Worm (Caenorhabditis elegans) whole organism, mixed stage, embryonic: ENCODE measurements around the gene Y51H7C.8.
A peak's percentile ranks its signal among the peaks of the same experiment; 100 is the strongest.

Experiments used
- bed-3 ChIP-seq: fragments of 200-800 bp; sonication (Bioruptor generic); optimal IDR thresholded peaks from 3 replicates; lab custom pipeline; 2018; ENCODE audit warnings: mild to moderate bottlenecking, missing genetic modification characterization, moderate library complexity, missing compliant biosample characterization
- blmp-1 ChIP-seq: fragments of 150-350 bp; optimal IDR thresholded peaks from 2 replicates; lab custom pipeline; 2014; ENCODE audit warnings: missing biosample characterization, missing genetic modification characterization
- ceh-39 ChIP-seq: fragments of 150-350 bp; optimal IDR thresholded peaks from 2 replicates; lab custom pipeline; 2014; ENCODE audit warnings: missing biosample characterization, missing genetic modification characterization
- ceh-43 ChIP-seq: fragments of 200-800 bp; sonication (Bioruptor generic); optimal IDR thresholded peaks from 2 replicates; lab custom pipeline; 2018; ENCODE audit warnings: mild to moderate bottlenecking, missing genetic modification characterization, moderate library complexity, missing compliant biosample characterization
- ceh-83 ChIP-seq: fragments of 200-800 bp; sonication (Bioruptor generic); optimal IDR thresholded peaks from 2 replicates; lab custom pipeline; 2018; ENCODE audit warnings: mild to moderate bottlenecking, missing genetic modification characterization, missing compliant biosample characterization
- ces-1 ChIP-seq: fragments of 150-350 bp; optimal IDR thresholded peaks from 2 replicates; lab custom pipeline; 2014; ENCODE audit warnings: missing biosample characterization, missing genetic modification reagents, missing genetic modification characterization
- cnd-1 ChIP-seq: fragments of 200-800 bp; sonication (Bioruptor generic); optimal IDR thresholded peaks from 2 replicates; lab custom pipeline; 2018; ENCODE audit warnings: mild to moderate bottlenecking, missing genetic modification characterization, missing compliant biosample characterization
- drap-1 ChIP-seq: fragments of 200-800 bp; sonication (Bioruptor generic); optimal IDR thresholded peaks from 3 replicates; lab custom pipeline; 2018; ENCODE audit warnings: mild to moderate bottlenecking, missing genetic modification characterization, missing compliant biosample characterization
- elt-1 ChIP-seq: sonication (generic microtip); optimal IDR thresholded peaks from 2 replicates; lab custom pipeline; 2017; ENCODE audit warnings: missing genetic modification characterization, mild to moderate bottlenecking, missing compliant biosample characterization, antibody characterized with exemption, moderate library complexity, borderline replicate concordance; ENCODE audit not compliant: insufficient read depth
- elt-3 ChIP-seq: fragments of 150-350 bp; optimal IDR thresholded peaks from 2 replicates; lab custom pipeline; 2014; ENCODE audit warnings: missing biosample characterization, missing genetic modification characterization
- flh-1 ChIP-seq: fragments of 200-800 bp; sonication (Bioruptor generic); optimal IDR thresholded peaks from 2 replicates; lab custom pipeline; 2018; ENCODE audit warnings: mild to moderate bottlenecking, missing genetic modification characterization, moderate library complexity, missing compliant biosample characterization
- ham-2 ChIP-seq: fragments of 200-800 bp; sonication (Bioruptor generic); optimal IDR thresholded peaks from 2 replicates; lab custom pipeline; 2018; ENCODE audit warnings: mild to moderate bottlenecking, missing genetic modification characterization, missing compliant biosample characterization
- hlh-1 ChIP-seq: fragments of 150-350 bp; optimal IDR thresholded peaks from 2 replicates; lab custom pipeline; 2014; ENCODE audit warnings: missing biosample characterization, missing genetic modification reagents, missing genetic modification characterization
- lin-13 ChIP-seq: fragments of 150-350 bp; optimal IDR thresholded peaks from 2 replicates; lab custom pipeline; 2014; ENCODE audit warnings: missing biosample characterization, missing genetic modification characterization
- lin-32 ChIP-seq: fragments of 200-800 bp; sonication (Bioruptor generic); optimal IDR thresholded peaks from 2 replicates; lab custom pipeline; 2018; ENCODE audit warnings: mild to moderate bottlenecking, missing genetic modification characterization, missing compliant biosample characterization
- lsy-2 ChIP-seq: fragments of 150-350 bp; optimal IDR thresholded peaks from 2 replicates; lab custom pipeline; 2014; ENCODE audit warnings: missing biosample characterization, missing genetic modification characterization
- mab-5 ChIP-seq: fragments of 150-350 bp; optimal IDR thresholded peaks from 2 replicates; lab custom pipeline; 2014; ENCODE audit warnings: missing biosample characterization, missing genetic modification characterization
- mep-1 ChIP-seq: fragments of 150-350 bp; optimal IDR thresholded peaks from 2 replicates; lab custom pipeline; 2017; ENCODE audit warnings: missing biosample characterization, missing genetic modification reagents, missing genetic modification characterization, inconsistent platforms
- nhr-12 ChIP-seq: fragments of 150-350 bp; optimal IDR thresholded peaks from 2 replicates; lab custom pipeline; 2014; ENCODE audit warnings: missing biosample characterization, missing genetic modification characterization
- nhr-2 ChIP-seq: fragments of 150-350 bp; optimal IDR thresholded peaks from 2 replicates; lab custom pipeline; 2014; ENCODE audit warnings: missing biosample characterization, missing genetic modification characterization
- nhr-237 ChIP-seq: fragments of 150-350 bp; optimal IDR thresholded peaks from 2 replicates; lab custom pipeline; 2014; ENCODE audit warnings: missing biosample characterization, missing genetic modification characterization
- nhr-28 ChIP-seq: fragments of 150-350 bp; optimal IDR thresholded peaks from 2 replicates; lab custom pipeline; 2014; ENCODE audit warnings: missing biosample characterization, missing genetic modification characterization
- nhr-76 ChIP-seq: sonication (generic microtip); optimal IDR thresholded peaks from 2 replicates; lab custom pipeline; 2017; ENCODE audit warnings: missing biosample characterization, missing genetic modification characterization
- sem-2 ChIP-seq: fragments of 200-800 bp; sonication (Bioruptor generic); optimal IDR thresholded peaks from 2 replicates; lab custom pipeline; 2018; ENCODE audit warnings: mild to moderate bottlenecking, missing genetic modification characterization, missing compliant biosample characterization
- snpc-4 ChIP-seq: fragments of 150-350 bp; optimal IDR thresholded peaks from 2 replicates; lab custom pipeline; 2014; ENCODE audit warnings: missing biosample characterization, missing genetic modification characterization
- sptf-1 ChIP-seq: sonication (generic microtip); optimal IDR thresholded peaks from 2 replicates; lab custom pipeline; 2017; ENCODE audit warnings: mild to moderate bottlenecking, missing genetic modification characterization, moderate library complexity, missing compliant biosample characterization
- tbx-8 ChIP-seq: fragments of 200-800 bp; sonication (Bioruptor generic); optimal IDR thresholded peaks from 2 replicates; lab custom pipeline; 2018; ENCODE audit warnings: mild to moderate bottlenecking, missing genetic modification characterization, moderate library complexity, missing compliant biosample characterization
- unc-120 ChIP-seq: sonication (generic microtip); optimal IDR thresholded peaks from 2 replicates; lab custom pipeline; 2017; ENCODE audit warnings: missing genetic modification characterization, missing compliant biosample characterization; ENCODE audit not compliant: poor library complexity, severe bottlenecking
- unc-39 ChIP-seq: fragments of 150-350 bp; optimal IDR thresholded peaks from 2 replicates; lab custom pipeline; 2014; ENCODE audit warnings: missing biosample characterization, missing genetic modification characterization
- unc-62 ChIP-seq: fragments of 150-350 bp; optimal IDR thresholded peaks from 2 replicates; lab custom pipeline; 2014; ENCODE audit warnings: missing biosample characterization, missing genetic modification reagents, missing genetic modification characterization
- zip-8 ChIP-seq: fragments of 150-350 bp; optimal IDR thresholded peaks from 2 replicates; lab custom pipeline; 2014; ENCODE audit warnings: missing biosample characterization, missing genetic modification characterization
- ztf-11 ChIP-seq: fragments of 150-350 bp; optimal IDR thresholded peaks from 2 replicates; lab custom pipeline; 2014; ENCODE audit warnings: missing biosample characterization, missing genetic modification characterization

Gene Y51H7C.8

DNA sequence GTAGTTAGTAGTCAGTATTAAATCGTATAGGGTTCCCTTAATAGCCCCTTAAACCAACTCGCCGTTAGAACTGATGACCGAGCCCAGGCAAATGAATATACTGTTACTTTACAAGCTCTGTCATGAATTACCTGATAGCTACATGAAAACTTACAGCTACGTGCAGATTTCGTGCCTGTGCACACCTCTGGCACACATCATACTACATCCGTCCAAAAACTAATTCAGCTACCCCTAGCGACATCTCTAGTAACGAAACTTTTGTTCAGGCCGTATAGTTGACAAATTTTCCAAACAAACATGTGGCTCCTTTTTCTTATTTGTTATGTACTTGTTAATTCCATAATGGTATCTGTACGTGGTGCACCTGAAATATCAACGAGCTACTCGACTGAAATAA is 1.5 kb upstream of the Y51H7C.8 start, which contains the start of gene F54D12.1:
F54D12.1 (plus strand) TSS at position 301 of the 400 bp plus-strand sequence.
- no peak for TF ChIP-seq lin-32 (GFP tag; lab: Kevin White, UChicago)
- no peak for TF ChIP-seq ceh-39
- TF ChIP-seq lin-13 (tag; lab: Kevin White, UChicago) = no peak
- no peak for TF ChIP-seq hlh-1 (tag; lab: Kevin White, UChicago)
- TF ChIP-seq sem-2 (GFP tag; lab: Kevin White, UChicago) = no peak
- no peak for TF ChIP-seq elt-3
- no peak for TF ChIP-seq tbx-8
- no peak for TF ChIP-seq drap-1
- TF ChIP-seq flh-1 (GFP tag; lab: Kevin White, UChicago) = no peak
- TF ChIP-seq nhr-2 = no peak
- TF ChIP-seq snpc-4 (tag; lab: Kevin White, UChicago) = no peak
- no peak for TF ChIP-seq ceh-83 (GFP tag; lab: Kevin White, UChicago)
- TF ChIP-seq elt-1 = no peak
- no peak for TF ChIP-seq ces-1 (GFP tag; lab: Kevin White, UChicago)
- TF ChIP-seq ceh-43 (GFP tag; lab: Kevin White, UChicago) = no peak
- TF ChIP-seq ham-2 (GFP tag; lab: Kevin White, UChicago) = no peak

- no peak for TF ChIP-seq ceh-83 (GFP tag; lab: Kevin White, UChicago)
- TF ChIP-seq mep-1 (tag; lab: Kevin White, UChicago) = peak; percentile 50
- TF ChIP-seq blmp-1 (tag; lab: Kevin White, UChicago) = no peak
- peak; percentile 44 for TF ChIP-seq lin-13 (tag; lab: Kevin White, UChicago)
- TF ChIP-seq sem-2 (GFP tag; lab: Kevin White, UChicago) = no peak
- no peak for TF ChIP-seq lsy-2 (tag; lab: Kevin White, UChicago)
- no peak for TF ChIP-seq snpc-4 (tag; lab: Kevin White, UChicago)
- TF ChIP-seq cnd-1 (tag; lab: Kevin White, UChicago) = no peak
Measured at ce11 chrII:1402167-1402619, 619 bp downstream of the Y51H7C.8 start, which contains the start of gene Y51H7C.7. TSS of gene Y51H7C.7 (plus strand) at chrII:1402569.

- TF ChIP-seq ztf-11 (tag; lab: Kevin White, UChicago) (no peak), nhr-237 (tag; lab: Kevin White, UChicago) (no peak), tbx-8 (no peak), unc-62 (GFP tag; lab: Kevin White, UChicago) (no peak), ham-2 (GFP tag; lab: Kevin White, UChicago) (no peak), unc-120 (tag; lab: Kevin White, UChicago) (no peak), zip-8 (tag; lab: Kevin White, UChicago) (no peak), mep-1 (tag; lab: Kevin White, UChicago) (no peak), ces-1 (GFP tag; lab: Kevin White, UChicago) (no peak), sptf-1 (no peak)
Measured at ce11 chrII:1403056-1403455, 1.5 kb downstream of the Y51H7C.8 start, which contains the start of the genes Y51H7C.41 and cogc-4. TSS of gene Y51H7C.41 (plus strand) at chrII:1403321. TSS of gene cogc-4 (plus strand) at chrII:1403441.

- no peak for TF ChIP-seq hlh-1 (tag; lab: Kevin White, UChicago)
- no peak for TF ChIP-seq nhr-237 (tag; lab: Kevin White, UChicago)
- TF ChIP-seq mab-5 (tag; lab: Kevin White, UChicago) = no peak
- no peak for TF ChIP-seq nhr-28 (tag; lab: Kevin White, UChicago)
- TF ChIP-seq unc-120 (tag; lab: Kevin White, UChicago) = no peak
- TF ChIP-seq lin-32 (GFP tag; lab: Kevin White, UChicago) = no peak
- TF ChIP-seq flh-1 (GFP tag; lab: Kevin White, UChicago) = no peak
- TF ChIP-seq nhr-2 = no peak
- TF ChIP-seq sptf-1 = no peak
- no peak for TF ChIP-seq lsy-2 (tag; lab: Kevin White, UChicago)
- no peak for TF ChIP-seq mep-1 (tag; lab: Kevin White, UChicago)
- TF ChIP-seq drap-1 = no peak
- no peak for TF ChIP-seq snpc-4 (tag; lab: Kevin White, UChicago)
- no peak for TF ChIP-seq blmp-1 (tag; lab: Kevin White, UChicago)
- TF ChIP-seq, all 35 proteins: peak for 0
Measured at ce11 chrII:1411372-1411771, 9.8 kb downstream of the Y51H7C.8 start, which contains the start of gene Y51H7C.9. TSS of gene Y51H7C.9 (minus strand) at chrII:1411472.

ce11 chrII:1412359-1412907 is 10.9 kb downstream of the Y51H7C.8 start, which contains the start of gene alkb-1:
TSS of gene alkb-1 (plus strand) at chrII:1412409.
- TF ChIP-seq drap-1 (no peak), unc-39 (tag; lab: Kevin White, UChicago) (no peak), lin-13 (tag; lab: Kevin White, UChicago) (no peak), nhr-76 (tag; lab: Kevin White, UChicago) (no peak), lsy-2 (tag; lab: Kevin White, UChicago) (no peak), mab-5 (tag; lab: Kevin White, UChicago) (no peak), tbx-8 (no peak), mep-1 (tag; lab: Kevin White, UChicago) (no peak), hlh-1 (tag; lab: Kevin White, UChicago) (no peak), ztf-11 (tag; lab: Kevin White, UChicago) (no peak), nhr-2 (no peak), nhr-237 (tag; lab: Kevin White, UChicago) (no peak), bed-3 (GFP tag; lab: Kevin White, UChicago) (no peak), ceh-39 (no peak), cnd-1 (tag; lab: Kevin White, UChicago) (no peak), sptf-1 (no peak), nhr-12 (no peak), zip-8 (tag; lab: Kevin White, UChicago) (no peak), ceh-83 (GFP tag; lab: Kevin White, UChicago) (no peak)
